Worm (Caenorhabditis elegans) whole organism, mixed stage, embryonic: ENCODE data around the gene glb-32.

Source experiments
- blmp-1 ChIP-seq: fragments of 150-350 bp; optimal IDR thresholded peaks from 2 replicates; lab custom pipeline; 2014; ENCODE audit warnings: missing biosample characterization, missing genetic modification characterization
- ces-1 ChIP-seq: fragments of 150-350 bp; optimal IDR thresholded peaks from 2 replicates; lab custom pipeline; 2014; ENCODE audit warnings: missing biosample characterization, missing genetic modification reagents, missing genetic modification characterization
- lin-32 ChIP-seq: fragments of 200-800 bp; sonication (Bioruptor generic); optimal IDR thresholded peaks from 2 replicates; lab custom pipeline; 2018; ENCODE audit warnings: mild to moderate bottlenecking, missing genetic modification characterization, missing compliant biosample characterization
- mab-5 ChIP-seq: fragments of 150-350 bp; optimal IDR thresholded peaks from 2 replicates; lab custom pipeline; 2014; ENCODE audit warnings: missing biosample characterization, missing genetic modification characterization
- nhr-28 ChIP-seq: fragments of 150-350 bp; optimal IDR thresholded peaks from 2 replicates; lab custom pipeline; 2014; ENCODE audit warnings: missing biosample characterization, missing genetic modification characterization
- pha-4 ChIP-seq: fragments of 150-350 bp; optimal IDR thresholded peaks from 2 replicates; lab custom pipeline; 2018; ENCODE audit warnings: missing biosample characterization, missing genetic modification reagents, missing genetic modification characterization
- unc-39 ChIP-seq: fragments of 150-350 bp; optimal IDR thresholded peaks from 2 replicates; lab custom pipeline; 2014; ENCODE audit warnings: missing biosample characterization, missing genetic modification characterization
- unc-62 ChIP-seq: fragments of 150-350 bp; optimal IDR thresholded peaks from 2 replicates; lab custom pipeline; 2014; ENCODE audit warnings: missing biosample characterization, missing genetic modification reagents, missing genetic modification characterization

- TF ChIP-seq blmp-1, result no peak
- no peak for TF ChIP-seq lin-32 (GFP tag; lab: Kevin White, UChicago)
- TF ChIP-seq ces-1 (GFP tag; lab: Kevin White, UChicago), result no peak
- no peak for TF ChIP-seq nhr-28 (tag; lab: Kevin White, UChicago)
- no peak for TF ChIP-seq mab-5 (tag; lab: Kevin White, UChicago)
- TF ChIP-seq unc-62 (GFP tag; lab: Kevin White, UChicago), result no peak
- no peak for TF ChIP-seq pha-4 (tag; lab: Kevin White, UChicago)
- TF ChIP-seq unc-39, result no peak
Observed at ce11 chrV:5089497-5090134, at the start of gene glb-32.
